Worm (Caenorhabditis elegans) whole organism, L2 larva: Measurements from ENCODE around the gene chin-1.

Experiments used
- aly-2 ChIP-seq: fragments of 150-350 bp; optimal IDR thresholded peaks from 2 replicates; lab custom pipeline; 2014; ENCODE audit warnings: missing biosample characterization, missing genetic modification characterization
- egl-27 ChIP-seq: sonication (generic microtip); optimal IDR thresholded peaks from 3 replicates; lab custom pipeline; 2017; ENCODE audit warnings: missing biosample characterization, missing genetic modification reagents, missing genetic modification characterization
- elt-3 ChIP-seq: sonication (generic microtip); optimal IDR thresholded peaks from 2 replicates; lab custom pipeline; 2017; ENCODE audit warnings: missing biosample characterization, missing genetic modification characterization
- lsy-2 ChIP-seq, 2 experiments: fragments of 150-350 bp in 1 of 2; sonication (generic microtip) in 1 of 2; optimal IDR thresholded peaks; 2 replicates each; lab custom pipeline; 2014 to 2017; ENCODE audit warnings: missing biosample characterization in 2 of 2, missing genetic modification characterization in 2 of 2
- mdl-1 ChIP-seq, 2 experiments: fragments of 150-350 bp in 1 of 2; sonication (generic microtip) in 1 of 2; optimal IDR thresholded peaks; 2 replicates each; lab custom pipeline; 2017; ENCODE audit warnings: missing biosample characterization in 2 of 2, missing genetic modification characterization in 2 of 2
- nhr-77 ChIP-seq: fragments of 150-350 bp; optimal IDR thresholded peaks from 2 replicates; lab custom pipeline; 2014; ENCODE audit warnings: missing biosample characterization, missing genetic modification characterization
- unc-39 ChIP-seq: fragments of 150-350 bp; optimal IDR thresholded peaks from 2 replicates; lab custom pipeline; 2014; ENCODE audit warnings: missing biosample characterization, missing genetic modification characterization

DNA sequence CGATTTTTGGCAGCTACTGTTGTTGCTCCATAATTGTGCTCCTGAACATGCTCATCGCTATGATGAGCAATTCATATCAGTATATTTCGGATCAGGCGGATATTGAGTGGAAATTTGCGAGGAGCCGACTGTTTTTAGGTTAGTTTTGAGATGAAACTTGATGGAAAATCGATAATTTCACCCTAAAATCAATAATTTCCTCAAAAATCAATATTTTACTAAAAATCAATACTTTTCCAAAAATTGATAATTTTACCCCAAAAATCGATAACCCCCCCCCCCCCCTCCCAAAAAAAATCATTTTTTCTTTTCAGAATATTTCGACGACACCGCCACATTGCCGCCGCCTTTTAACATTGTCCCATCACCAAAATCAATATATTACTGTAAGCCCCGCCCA lies 38.2 kb downstream of the chin-1 start:
- no peak for TF ChIP-seq lsy-2 (tag; optimal IDR thresholded peaks at IDR 0.05; lab: Kevin White, UChicago)
- TF ChIP-seq nhr-77 (tag; lab: Kevin White, UChicago), result no peak
- no peak for TF ChIP-seq egl-27 (tag; lab: Kevin White, UChicago)
- TF ChIP-seq unc-39 (tag; lab: Kevin White, UChicago), result no peak
- no peak for TF ChIP-seq elt-3 (tag; lab: Kevin White, UChicago)
- TF ChIP-seq aly-2 (tag; lab: Kevin White, UChicago), result no peak
- no peak for TF ChIP-seq mdl-1 (tag; optimal IDR thresholded peaks at IDR 0.05; lab: Kevin White, UChicago)
